Worm (Caenorhabditis elegans): ENCODE results near the gene nlf-1.
A peak's percentile ranks its signal among the peaks of the same experiment; 100 is the strongest.

Gene nlf-1

ce11 chrX:974499-975235, 42.7 kb downstream of the nlf-1 start, which contains the start of gene vps-45 (continued):
- TF ChIP-seq mes-2 (tag; optimal IDR thresholded peaks at IDR 0.05; ENCODE audit: poor library complexity, severe bottlenecking), result peak; percentile 80
- peak; percentile 37 for TF ChIP-seq duxl-1 (tag; optimal IDR thresholded peaks at IDR 0.05; ENCODE audit: poor library complexity)
- peak; percentile 9 for TF ChIP-seq fkh-10 (GFP tag; optimal IDR thresholded peaks at IDR 0.05)
- TF ChIP-seq dve-1 (tag; optimal IDR thresholded peaks at IDR 0.05; ENCODE audit: insufficient read depth), result peak; percentile 13
- no peak for TF ChIP-seq lir-3 (tag; optimal IDR thresholded peaks at IDR 0.05)
- no peak for TF ChIP-seq spr-1 (tag; optimal IDR thresholded peaks at IDR 0.05)
- no peak for TF ChIP-seq mdl-1 (tag; optimal IDR thresholded peaks at IDR 0.05)
- no peak for TF ChIP-seq tra-1 (GFP tag; IDR thresholded peaks at IDR 0.05)
- no peak for TF ChIP-seq saeg-2 (GFP tag; IDR thresholded peaks at IDR 0.05)
- TF ChIP-seq mep-1 (tag; optimal IDR thresholded peaks at IDR 0.05), result peak; percentile 61

DNA sequence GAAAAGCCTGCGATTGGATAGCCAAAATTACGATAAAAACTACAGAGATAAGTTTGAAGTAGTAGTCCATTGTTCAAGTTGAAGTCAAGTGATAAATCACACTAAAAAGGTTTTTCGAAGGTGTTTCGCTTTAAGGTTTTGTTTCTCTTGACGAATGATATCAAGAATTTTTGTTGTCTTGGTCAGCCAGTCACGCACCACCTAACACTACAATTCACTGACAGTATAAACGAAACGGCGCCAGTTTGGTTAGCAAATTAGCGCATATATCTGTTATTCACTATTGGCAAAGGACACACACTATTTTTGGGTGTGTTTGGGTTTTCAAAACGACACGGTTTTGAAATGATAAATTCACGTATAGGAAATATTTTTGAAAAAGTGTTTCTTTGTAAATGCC, 47.3 kb downstream of the nlf-1 start, which contains the start of gene C44C1.6:
Gene C44C1.6, minus strand, starts transcription at position 199 of the 400 bp plus-strand sequence.
- TF ChIP-seq attf-4 (tag; optimal IDR thresholded peaks at IDR 0.05) (no peak), nhr-28 (tag; optimal IDR thresholded peaks at IDR 0.05) (peak; percentile 31), nhr-6 (tag; optimal IDR thresholded peaks at IDR 0.05) (no peak)

ce11 chrX:963171-963570, 54.2 kb downstream of the nlf-1 start, which contains the start of gene ncs-1:
ncs-1 (minus strand) TSS chrX:963271.
- TF ChIP-seq spr-3 (GFP tag; optimal IDR thresholded peaks at IDR 0.05), result no peak
- no peak for TF ChIP-seq ces-1 (GFP tag; optimal IDR thresholded peaks at IDR 0.05)
- no peak for TF ChIP-seq mep-1 (tag; optimal IDR thresholded peaks at IDR 0.05)
- no peak for TF ChIP-seq R02D3.7 (tag; optimal IDR thresholded peaks at IDR 0.05)
- TF ChIP-seq aha-1 (tag), result no peak
- no peak for TF ChIP-seq T20F7.1 (GFP tag; optimal IDR thresholded peaks at IDR 0.05)
- TF ChIP-seq nhr-111 (GFP tag; optimal IDR thresholded peaks at IDR 0.05), result no peak
- TF ChIP-seq hlh-11 (tag; optimal IDR thresholded peaks at IDR 0.05), result no peak
- no peak for TF ChIP-seq ceh-20 (GFP tag; IDR thresholded peaks at IDR 0.05)
- TF ChIP-seq nhr-10 (tag; optimal IDR thresholded peaks at IDR 0.05), result no peak
- no peak for TF ChIP-seq daf-16 (GFP tag; optimal IDR thresholded peaks at IDR 0.05)
- TF ChIP-seq daf-16 (tag; optimal IDR thresholded peaks at IDR 0.05), result no peak
- TF ChIP-seq lir-3 (tag; optimal IDR thresholded peaks at IDR 0.05), result no peak
- TF ChIP-seq D1046.2 (GFP tag; IDR thresholded peaks at IDR 0.05), result no peak
- no peak for TF ChIP-seq madf-5 (GFP tag; IDR thresholded peaks at IDR 0.05)
- no peak for TF ChIP-seq dmd-6 (GFP tag; IDR thresholded peaks at IDR 0.05)
- TF ChIP-seq F10B5.3 (tag; optimal IDR thresholded peaks at IDR 0.05), result no peak
- no peak for TF ChIP-seq pqm-1 (tag; optimal IDR thresholded peaks at IDR 0.05)
- no peak for TF ChIP-seq lsy-2 (tag; optimal IDR thresholded peaks at IDR 0.05)
- TF ChIP-seq pha-4 (GFP tag; IDR thresholded peaks at IDR 0.05), result no peak
- TF ChIP-seq pha-4 (tag; optimal IDR thresholded peaks at IDR 0.05), result no peak
- no peak for TF ChIP-seq ceh-44 (GFP tag; IDR thresholded peaks at IDR 0.05)
